Fruit fly (Drosophila melanogaster) whole organism, embryonic: ENCODE measurements around the gene Ilp5.
A peak's percentile ranks its signal among the peaks of the same experiment; 100 is the strongest.

Experiments
- Adf1 ChIP-seq: fragments of 200-800 bp; sonication (Bioruptor generic); IDR thresholded peaks from 2 replicates; pipeline ENCODE4 v1.3.6; 2022; ENCODE audit warnings: missing biosample characterization, missing genetic modification characterization
- Bdp1 ChIP-seq: fragments of 200-800 bp; sonication (Bioruptor generic); optimal IDR thresholded peaks from 3 replicates; lab custom pipeline; 2016; ENCODE audit warnings: missing biosample characterization, missing genetic modification characterization
- CG10274 ChIP-seq: fragments of 200-800 bp; sonication (Bioruptor generic); optimal IDR thresholded peaks from 3 replicates; lab custom pipeline; 2017; ENCODE audit warnings: missing biosample characterization, mild to moderate bottlenecking, missing genetic modification characterization
- CG11247 ChIP-seq: fragments of 200-800 bp; sonication (Bioruptor generic); IDR thresholded peaks from 2 replicates; pipeline ENCODE4 v1.3.6; 2022; ENCODE audit warnings: missing biosample characterization, missing genetic modification characterization
- CG14014 ChIP-seq: fragments of 200-800 bp; sonication (Bioruptor generic); IDR thresholded peaks from 2 replicates; pipeline ENCODE4 v1.3.6; 2022; ENCODE audit warnings: missing biosample characterization, missing genetic modification characterization
- CG14441 ChIP-seq: fragments of 200-800 bp; sonication (Bioruptor generic); IDR thresholded peaks from 2 replicates; pipeline ENCODE4 v1.3.6; 2022; ENCODE audit warnings: missing biosample characterization, missing genetic modification characterization
- CG17186 ChIP-seq: fragments of 200-800 bp; sonication (Bioruptor generic); optimal IDR thresholded peaks from 3 replicates; lab custom pipeline; 2017; ENCODE audit warnings: missing biosample characterization, missing genetic modification reagents, missing genetic modification characterization
- CG17359 ChIP-seq: fragments of 200-800 bp; sonication (Bioruptor generic); optimal IDR thresholded peaks from 3 replicates; lab custom pipeline; 2018; ENCODE audit warnings: missing biosample characterization, mild to moderate bottlenecking, missing genetic modification characterization, moderate library complexity
- CG1832 ChIP-seq: fragments of 200-800 bp; sonication (Bioruptor generic); optimal IDR thresholded peaks from 2 replicates; lab custom pipeline; 2017; ENCODE audit warnings: missing biosample characterization, mild to moderate bottlenecking, missing genetic modification characterization, inconsistent platforms
- CG2202 ChIP-seq: fragments of 200-800 bp; sonication (Bioruptor generic); optimal IDR thresholded peaks from 2 replicates; lab custom pipeline; 2018; ENCODE audit warnings: missing biosample characterization, mild to moderate bottlenecking, missing genetic modification characterization
- CG2712 ChIP-seq: fragments of 200-800 bp; optimal IDR thresholded peaks from 3 replicates; lab custom pipeline; 2019; ENCODE audit warnings: missing biosample characterization, mild to moderate bottlenecking, missing genetic modification characterization, moderate library complexity
- CG30431 ChIP-seq: fragments of 200-800 bp; sonication (Bioruptor generic); optimal IDR thresholded peaks from 2 replicates; lab custom pipeline; 2017; ENCODE audit warnings: missing biosample characterization, missing genetic modification characterization
- CG31224 ChIP-seq: fragments of 200-800 bp; sonication (Bioruptor generic); IDR thresholded peaks from 2 replicates; pipeline ENCODE4 v1.3.6; 2022; ENCODE audit warnings: missing biosample characterization, missing genetic modification characterization
- CG3281 ChIP-seq: fragments of 200-800 bp; sonication (Bioruptor generic); optimal IDR thresholded peaks from 3 replicates; lab custom pipeline; 2017; ENCODE audit warnings: missing biosample characterization, mild to moderate bottlenecking, missing genetic modification characterization
- CG3407 ChIP-seq: fragments of 200-800 bp; sonication (Bioruptor generic); optimal IDR thresholded peaks from 2 replicates; lab custom pipeline; 2018; ENCODE audit warnings: missing biosample characterization, mild to moderate bottlenecking, missing genetic modification characterization
- CG3995 ChIP-seq: fragments of 200-800 bp; sonication (Bioruptor generic); optimal IDR thresholded peaks from 3 replicates; lab custom pipeline; 2016; ENCODE audit warnings: missing biosample characterization, missing genetic modification characterization
- CG4730 ChIP-seq: fragments of 200-800 bp; sonication (Bioruptor generic); IDR thresholded peaks from 2 replicates; pipeline ENCODE4 v1.3.6; 2022; ENCODE audit warnings: missing biosample characterization, missing genetic modification characterization
- CG7987 ChIP-seq: fragments of 200-800 bp; sonication (Bioruptor generic); optimal IDR thresholded peaks from 2 replicates; lab custom pipeline; 2018; ENCODE audit warnings: missing biosample characterization, mild to moderate bottlenecking, missing genetic modification characterization, moderate library complexity
- CG9817 ChIP-seq: fragments of 200-800 bp; sonication (Bioruptor generic); optimal IDR thresholded peaks from 2 replicates; lab custom pipeline; 2018; ENCODE audit warnings: missing biosample characterization, mild to moderate bottlenecking, missing genetic modification characterization, moderate library complexity
- CHES-1-like ChIP-seq: fragments of 200-800 bp; sonication (Bioruptor generic); optimal IDR thresholded peaks from 2 replicates; lab custom pipeline; 2016; ENCODE audit warnings: missing biosample characterization, missing genetic modification characterization
- Dbx ChIP-seq: fragments of 200-800 bp; sonication (Bioruptor generic); IDR thresholded peaks from 3 replicates; pipeline ENCODE4 v1.3.6; 2022; ENCODE audit warnings: missing biosample characterization, missing genetic modification characterization
- Dek ChIP-seq: fragments of 200-800 bp; sonication (Bioruptor generic); optimal IDR thresholded peaks from 3 replicates; lab custom pipeline; 2019; ENCODE audit warnings: missing biosample characterization, mild to moderate bottlenecking, missing genetic modification characterization, moderate library complexity
- Doc3 ChIP-seq: fragments of 200-800 bp; sonication (Bioruptor generic); IDR thresholded peaks from 3 replicates; pipeline ENCODE4 v1.3.6; 2022; ENCODE audit warnings: missing biosample characterization, missing genetic modification characterization; ENCODE audit not compliant: partially characterized antibody
- ERR ChIP-seq: fragments of 200-800 bp; sonication (Bioruptor generic); optimal IDR thresholded peaks from 2 replicates; lab custom pipeline; 2016; ENCODE audit warnings: missing biosample characterization, missing genetic modification characterization
- Ets65A ChIP-seq: fragments of 200-800 bp; sonication (Bioruptor generic); peaks from one replicate; lab custom pipeline; 2016; ENCODE audit warnings: missing biosample characterization, missing genetic modification characterization
- Ets97D ChIP-seq: fragments of 200-800 bp; sonication (Bioruptor generic); optimal IDR thresholded peaks from 3 replicates; lab custom pipeline; 2016; ENCODE audit warnings: missing biosample characterization, missing genetic modification characterization
- Gsc ChIP-seq: fragments of 200-800 bp; sonication (Bioruptor generic); IDR thresholded peaks from 2 replicates; pipeline ENCODE4 v1.3.6; 2022; ENCODE audit warnings: missing biosample characterization, missing genetic modification characterization
- H15 ChIP-seq: fragments of 200-800 bp; sonication (Bioruptor generic); IDR thresholded peaks from 3 replicates; pipeline ENCODE4 v1.3.6; 2022; ENCODE audit warnings: missing biosample characterization, missing genetic modification characterization
- Hey ChIP-seq: fragments of 200-800 bp; sonication (Bioruptor generic); optimal IDR thresholded peaks from 3 replicates; lab custom pipeline; 2018; ENCODE audit warnings: missing biosample characterization, mild to moderate bottlenecking, missing genetic modification characterization
- Med ChIP-seq: fragments of 200-800 bp; sonication (Bioruptor generic); peaks from one replicate; lab custom pipeline; 2016; ENCODE audit warnings: missing biosample characterization, missing genetic modification characterization, mild to moderate bottlenecking, inconsistent platforms, moderate library complexity
- Opbp ChIP-seq: fragments of 200-800 bp; sonication (Bioruptor generic); IDR thresholded peaks from 3 replicates; pipeline ENCODE4 v1.3.6; 2022; ENCODE audit warnings: missing biosample characterization, missing genetic modification characterization; ENCODE audit not compliant: partially characterized antibody
- Rfx ChIP-seq: fragments of 200-800 bp; sonication (Bioruptor generic); IDR thresholded peaks from 2 replicates; pipeline ENCODE4 v1.3.6; 2022; ENCODE audit warnings: missing biosample characterization, missing genetic modification characterization
- Scr ChIP-seq: fragments of 200-800 bp; sonication (Bioruptor generic); IDR thresholded peaks from 2 replicates; pipeline ENCODE4 v1.3.6; 2022; ENCODE audit warnings: missing biosample characterization, missing genetic modification characterization; ENCODE audit not compliant: partially characterized antibody
- Sox100B ChIP-seq: fragments of 200-800 bp; sonication (Bioruptor generic); optimal IDR thresholded peaks from 3 replicates; lab custom pipeline; 2018; ENCODE audit warnings: missing biosample characterization, mild to moderate bottlenecking, missing genetic modification characterization
- abd-A ChIP-seq: fragments of 200-800 bp; sonication (Bioruptor generic); optimal IDR thresholded peaks from 3 replicates; lab custom pipeline; 2019; ENCODE audit warnings: missing biosample characterization, mild to moderate bottlenecking, missing genetic modification characterization, moderate library complexity
- cato ChIP-seq: fragments of 200-800 bp; sonication (Bioruptor generic); optimal IDR thresholded peaks from 2 replicates; lab custom pipeline; 2016; ENCODE audit warnings: missing biosample characterization, missing genetic modification characterization, borderline replicate concordance
- corto ChIP-seq: fragments of 200-800 bp; sonication (Bioruptor generic); optimal IDR thresholded peaks from 2 replicates; lab custom pipeline; 2016; ENCODE audit warnings: missing biosample characterization, mild to moderate bottlenecking, missing genetic modification characterization, moderate library complexity
- crol ChIP-seq: fragments of 200-800 bp; sonication (Bioruptor generic); IDR thresholded peaks from 2 replicates; pipeline ENCODE4 v1.3.6; 2022; ENCODE audit warnings: missing biosample characterization, missing genetic modification characterization
- cwo ChIP-seq: fragments of 200-800 bp; sonication (Bioruptor generic); optimal IDR thresholded peaks from 3 replicates; lab custom pipeline; 2017; ENCODE audit warnings: missing biosample characterization, missing genetic modification characterization, mild to moderate bottlenecking, moderate library complexity, missing genetic modification reagents
- fd96Cb ChIP-seq: fragments of 200-800 bp; sonication (Bioruptor generic); optimal IDR thresholded peaks from 2 replicates; lab custom pipeline; 2018; ENCODE audit warnings: missing biosample characterization, mild to moderate bottlenecking, missing genetic modification characterization, moderate library complexity
- hb ChIP-seq: fragments of 200-800 bp; sonication (Bioruptor generic); IDR thresholded peaks from 3 replicates; pipeline ENCODE4 v1.3.6; 2022; ENCODE audit warnings: missing biosample characterization, missing genetic modification characterization; ENCODE audit not compliant: partially characterized antibody
- jing ChIP-seq: fragments of 200-800 bp; sonication (Bioruptor generic); optimal IDR thresholded peaks from 2 replicates; lab custom pipeline; 2018; ENCODE audit warnings: missing biosample characterization, mild to moderate bottlenecking, missing genetic modification characterization
- ken ChIP-seq: fragments of 200-800 bp; sonication (Bioruptor generic); IDR thresholded peaks from 3 replicates; pipeline ENCODE4 v1.3.6; 2022; ENCODE audit warnings: missing biosample characterization, missing genetic modification characterization
- knrl ChIP-seq: fragments of 200-800 bp; sonication (Bioruptor generic); IDR thresholded peaks from 3 replicates; pipeline ENCODE4 v1.3.6; 2022; ENCODE audit warnings: missing biosample characterization, missing genetic modification characterization; ENCODE audit not compliant: partially characterized antibody
- psq ChIP-seq: fragments of 200-800 bp; sonication (Bioruptor generic); optimal IDR thresholded peaks from 2 replicates; lab custom pipeline; 2017; ENCODE audit warnings: missing biosample characterization, missing genetic modification characterization
- sob ChIP-seq: fragments of 200-800 bp; sonication (Bioruptor generic); IDR thresholded peaks from 2 replicates; pipeline ENCODE4 v1.3.6; 2022; ENCODE audit warnings: missing biosample characterization, missing genetic modification characterization
- trem ChIP-seq: fragments of 200-800 bp; optimal IDR thresholded peaks from 3 replicates; lab custom pipeline; 2019; ENCODE audit warnings: missing biosample characterization, mild to moderate bottlenecking, missing genetic modification characterization, moderate library complexity
- wek ChIP-seq: fragments of 200-800 bp; sonication (Bioruptor generic); optimal IDR thresholded peaks from 3 replicates; lab custom pipeline; 2018; ENCODE audit warnings: missing biosample characterization, mild to moderate bottlenecking, missing genetic modification characterization, moderate library complexity
- zfh1 ChIP-seq: fragments of 200-800 bp; sonication (Bioruptor generic); IDR thresholded peaks from 3 replicates; pipeline ENCODE4 v1.3.6; 2022; ENCODE audit warnings: missing biosample characterization, missing genetic modification characterization

The Ilp5 gene

DNA sequence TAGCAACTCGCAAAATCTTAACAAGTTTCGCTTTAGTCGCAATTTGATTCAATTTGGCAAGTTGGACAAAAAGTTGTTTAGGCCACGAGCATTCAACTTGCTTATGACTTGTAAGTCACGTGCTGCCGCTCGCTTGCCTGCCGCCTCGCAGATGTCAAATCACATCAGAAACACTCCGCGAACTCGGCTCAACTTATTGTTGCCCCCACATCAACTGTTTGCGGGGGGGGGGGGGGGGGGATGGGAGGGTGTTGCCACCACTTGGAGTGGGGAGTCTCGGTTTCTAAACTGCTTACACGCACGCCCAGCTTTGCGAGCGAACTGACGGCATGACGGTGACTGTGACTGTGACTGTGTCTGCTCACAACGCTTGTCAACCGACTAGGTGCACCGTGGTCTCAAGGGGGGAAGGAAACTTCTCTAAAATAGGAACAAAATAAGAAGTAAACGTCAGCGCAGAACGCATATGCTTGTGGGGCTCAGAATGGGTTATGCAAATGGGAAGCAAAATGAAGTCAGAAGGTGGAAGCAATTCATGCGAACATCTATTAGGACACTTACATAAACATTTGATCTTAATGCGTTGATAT, 46.8 kb downstream of the Ilp5 start (continued):
- TF ChIP-seq trem (tag; lab: Kevin White, UChicago) = no peak
- TF ChIP-seq zfh1 (GFP tag; lab: Robert Waterston, UW) = 0 out of 3 replicates have a peak, but pooled peaks have one; percentile 8
- TF ChIP-seq CHES-1-like (GFP tag; lab: Kevin White, UChicago) = no peak
- TF ChIP-seq CG3995 (GFP tag; lab: Kevin White, UChicago) = peak; percentile 71
- no peak for TF ChIP-seq Dek
- TF ChIP-seq Bdp1 = no peak
- no peak for TF ChIP-seq cato (GFP tag; lab: Kevin White, UChicago)
- TF ChIP-seq CG9817 (tag; lab: Kevin White, UChicago) = no peak
- peak; percentile 1 for TF ChIP-seq CG1832 (GFP tag; lab: Kevin White, UChicago)
- 0 out of 3 replicates have a peak, but pooled peaks have one; percentile 11 for TF ChIP-seq Dbx (GFP tag; lab: Robert Waterston, UW)

DNA sequence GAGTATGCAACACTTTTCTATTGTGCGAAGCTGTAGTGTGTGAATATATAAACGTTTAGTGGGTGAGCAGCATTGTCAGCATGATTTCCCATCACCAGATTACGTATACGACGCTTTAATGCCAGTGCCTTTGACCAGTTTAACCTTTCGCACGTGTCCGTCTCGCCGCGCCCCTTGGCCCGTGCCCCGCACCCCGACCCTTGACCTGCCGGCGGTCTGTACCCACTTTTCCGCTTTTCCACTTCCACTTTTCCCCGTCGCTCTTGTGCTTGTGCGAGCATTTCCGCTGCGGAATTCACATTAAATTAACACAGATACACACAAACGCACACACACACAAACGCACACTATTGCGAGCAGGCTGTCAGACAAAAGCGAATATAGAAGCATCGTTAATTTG, 48.0 kb downstream of the Ilp5 start:
- peak; percentile 75 for TF ChIP-seq cwo (GFP tag; lab: Kevin White, UChicago)
- TF ChIP-seq CG14441 (GFP tag; lab: Robert Waterston, UW) = no peak
- TF ChIP-seq CG1832 (GFP tag; lab: Kevin White, UChicago) = no peak
- no peak for TF ChIP-seq ERR (GFP tag; lab: Kevin White, UChicago)
- TF ChIP-seq CG30431 (GFP tag; lab: Kevin White, UChicago) = no peak
- TF ChIP-seq CG4730 = no peak
- no peak for TF ChIP-seq corto (GFP tag; lab: Kevin White, UChicago)
- TF ChIP-seq Hey (tag; lab: Kevin White, UChicago) = peak; percentile 18
- TF ChIP-seq CG14014 (GFP tag; lab: Robert Waterston, UW) = no peak
- no peak for TF ChIP-seq hb
- TF ChIP-seq CG10274 = no peak
- TF ChIP-seq jing (GFP tag; lab: Kevin White, UChicago) = no peak
- no peak for TF ChIP-seq CG3281 (GFP tag; lab: Kevin White, UChicago)
- no peak for TF ChIP-seq knrl (GFP tag; lab: Robert Waterston, UW)
- no peak for TF ChIP-seq CG31224
- no peak for TF ChIP-seq fd96Cb (tag; lab: Kevin White, UChicago)
- TF ChIP-seq Opbp = no peak
- no peak for TF ChIP-seq H15 (GFP tag; lab: Robert Waterston, UW)
- 0 out of 2 replicates have a peak, but pooled peaks have one; percentile 9 for TF ChIP-seq sob
- TF ChIP-seq wek (GFP tag; lab: Kevin White, UChicago) = no peak
- no peak for TF ChIP-seq CG17186 (GFP tag; lab: Kevin White, UChicago)
- TF ChIP-seq CG7987 (GFP tag; lab: Kevin White, UChicago) = no peak
- TF ChIP-seq CG17359 = no peak
- no peak for TF ChIP-seq Ets97D
- TF ChIP-seq CG3407 (GFP tag; lab: Kevin White, UChicago) = no peak
- TF ChIP-seq Scr (GFP tag; lab: Robert Waterston, UW) = no peak
- TF ChIP-seq crol (GFP tag; lab: Robert Waterston, UW) = peak; percentile 67
- no peak for TF ChIP-seq CG2202 (tag; lab: Kevin White, UChicago)
- no peak for TF ChIP-seq Adf1 (GFP tag; lab: Robert Waterston, UW)
- TF ChIP-seq abd-A (tag; lab: Kevin White, UChicago) = peak; percentile 64
- no peak for TF ChIP-seq CG11247 (GFP tag; lab: Robert Waterston, UW)
- TF ChIP-seq CG2712 = no peak
- TF ChIP-seq CHES-1-like (GFP tag; lab: Kevin White, UChicago) = no peak
- TF ChIP-seq ken (GFP tag; lab: Robert Waterston, UW) = no peak
- TF ChIP-seq Rfx (GFP tag; lab: Robert Waterston, UW) = no peak
- TF ChIP-seq Med (GFP tag; lab: Kevin White, UChicago) = peak; percentile 60
- TF ChIP-seq Doc3 (GFP tag; lab: Robert Waterston, UW) = no peak
- TF ChIP-seq psq (GFP tag; lab: Kevin White, UChicago) = no peak
- TF ChIP-seq Sox100B = no peak
- no peak for TF ChIP-seq Gsc
- peak; percentile 53 for TF ChIP-seq Ets65A (GFP tag; lab: Kevin White, UChicago)
